Worm (Caenorhabditis elegans): ENCODE data around the gene F35C5.12.

Gene F35C5.12

ce11 chrII:12865604-12866003 is 48.8 kb downstream of the F35C5.12 start, which contains the start of gene snf-5:
TSS of gene snf-5 (minus strand) at chrII:12865785.
- no peak for TF ChIP-seq hlh-11 (tag; optimal IDR thresholded peaks at IDR 0.05)
- TF ChIP-seq mdl-1 (tag; optimal IDR thresholded peaks at IDR 0.05): no peak
- no peak for TF ChIP-seq egl-27 (tag; optimal IDR thresholded peaks at IDR 0.05)
- TF ChIP-seq ama-1 (optimal IDR thresholded peaks at IDR 0.05): no peak
- TF ChIP-seq nhr-25 (tag; optimal IDR thresholded peaks at IDR 0.05; ENCODE audit: borderline replicate concordance, insufficient read depth): no peak
- no peak for TF ChIP-seq lin-15B (tag; optimal IDR thresholded peaks at IDR 0.05)
- no peak for TF ChIP-seq nhr-6 (tag; optimal IDR thresholded peaks at IDR 0.05)
- no peak for TF ChIP-seq attf-4 (tag; optimal IDR thresholded peaks at IDR 0.05)
- TF ChIP-seq nhr-237 (tag; optimal IDR thresholded peaks at IDR 0.05): no peak
- TF ChIP-seq lim-7 (GFP tag; IDR thresholded peaks at IDR 0.05): no peak
